Fruit fly (Drosophila melanogaster): ENCODE results near the gene naz.

dm6 chr3R:18372688-18373304 is 44.1 kb upstream of the naz start, which contains the start of gene gl:
- TF ChIP-seq gcm2 (GFP tag; optimal IDR thresholded peaks at IDR 0.05): no peak
- no peak for TF ChIP-seq HmgD (GFP tag; optimal IDR thresholded peaks at IDR 0.05)
- TF ChIP-seq Xrp1 (GFP tag; IDR thresholded peaks at IDR 0.05): no peak
- TF ChIP-seq Dfd (GFP tag; optimal IDR thresholded peaks at IDR 0.05): no peak
- TF ChIP-seq Bteb2 (GFP tag; optimal IDR thresholded peaks at IDR 0.05): no peak
- no peak for TF ChIP-seq inv (GFP tag; IDR thresholded peaks at IDR 0.05; ENCODE audit: partially characterized antibody)
- no peak for TF ChIP-seq CG2199 (GFP tag; IDR thresholded peaks at IDR 0.05)
- TF ChIP-seq unc-4 (GFP tag; IDR thresholded peaks at IDR 0.05; ENCODE audit: partially characterized antibody): no peak
- no peak for TF ChIP-seq BtbVII (GFP tag; optimal IDR thresholded peaks at IDR 0.05)
- TF ChIP-seq Blimp-1 (GFP tag; optimal IDR thresholded peaks at IDR 0.05): no peak
- no peak for TF ChIP-seq Poxn (GFP tag; IDR thresholded peaks at IDR 0.05)

All from whole organism, embryonic.